Worm (Caenorhabditis elegans): ENCODE measurements around the gene nspc-3.

The nspc-3 gene

DNA sequence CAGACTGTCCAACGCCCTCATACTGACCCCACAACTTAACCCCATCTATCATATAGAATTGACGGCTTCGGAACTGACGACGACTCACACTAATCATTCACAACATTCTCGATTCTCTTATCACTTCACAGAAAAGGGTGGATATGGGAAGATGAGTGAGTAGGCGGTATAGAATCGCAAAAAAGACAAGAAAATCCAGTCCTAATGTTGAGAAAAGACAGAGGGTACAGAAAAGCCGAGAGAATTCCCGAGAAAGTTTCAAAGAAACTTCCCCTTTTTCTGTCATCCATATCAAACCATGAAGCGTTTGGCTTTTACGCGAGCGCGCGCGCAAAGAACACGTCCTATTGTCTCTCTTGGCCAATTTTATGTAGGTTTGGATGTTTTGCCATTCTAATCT, 32.7 kb upstream of the nspc-3 start:
- TF ChIP-seq blmp-1 (tag; optimal IDR thresholded peaks at IDR 0.05): peak; percentile 89
- TF ChIP-seq rnt-1 (tag; optimal IDR thresholded peaks at IDR 0.05): no peak
- TF ChIP-seq nhr-11 (tag; optimal IDR thresholded peaks at IDR 0.05): no peak

DNA sequence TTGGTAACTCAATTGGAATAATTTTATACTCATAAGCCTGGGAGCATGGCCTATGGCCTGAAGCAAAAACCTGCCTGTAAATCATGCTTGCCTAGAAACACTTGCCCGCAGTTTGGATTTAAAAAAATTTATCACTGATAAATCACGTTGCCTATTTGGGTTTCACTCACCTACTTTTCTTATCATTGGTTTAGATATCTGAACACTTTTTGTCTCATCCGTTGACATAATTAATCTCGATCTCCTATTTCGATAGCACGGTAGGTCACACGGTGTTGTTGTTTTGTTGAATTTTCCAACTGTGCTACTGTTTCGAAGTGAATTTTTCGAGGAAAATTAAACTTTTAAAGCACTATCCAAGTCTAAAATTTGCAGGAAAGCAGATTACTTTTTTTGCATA, 29.8 kb upstream of the nspc-3 start:
- TF ChIP-seq blmp-1 (tag; optimal IDR thresholded peaks at IDR 0.05): peak; percentile 74
- TF ChIP-seq nhr-12 (tag; optimal IDR thresholded peaks at IDR 0.05): no peak

DNA sequence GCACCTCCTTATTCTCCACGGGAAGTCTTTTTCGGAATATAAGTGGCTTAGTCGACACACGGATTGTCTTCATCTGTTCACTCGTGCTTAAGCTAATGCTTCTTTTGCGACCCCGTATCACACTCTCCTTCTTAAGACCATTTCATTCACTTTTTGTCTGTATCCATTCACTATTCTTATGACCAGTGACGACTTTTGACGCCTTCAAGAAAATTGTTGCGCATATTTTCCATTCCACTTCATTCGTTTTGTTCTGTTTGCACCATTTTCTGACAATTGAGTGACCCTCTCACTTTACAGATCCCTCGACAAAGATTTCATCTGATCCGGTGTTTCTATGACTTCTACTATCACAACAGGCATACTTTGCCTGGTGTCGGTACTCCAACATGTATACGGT, 29.3 kb upstream of the nspc-3 start, which contains the start of gene H03E18.1:
Gene H03E18.1 (plus strand): TSS at position 301 of the 400 bp plus-strand sequence.
- TF ChIP-seq fkh-10 (GFP tag; optimal IDR thresholded peaks at IDR 0.05): no peak
- TF ChIP-seq xbp-1 (tag; optimal IDR thresholded peaks at IDR 0.05): no peak
- TF ChIP-seq nhr-90 (tag; optimal IDR thresholded peaks at IDR 0.05; ENCODE audit: poor library complexity): no peak
- TF ChIP-seq dsc-1 (tag; optimal IDR thresholded peaks at IDR 0.05): no peak
- TF ChIP-seq efl-1 (optimal IDR thresholded peaks at IDR 0.05): no peak
- TF ChIP-seq efl-1 (GFP tag; optimal IDR thresholded peaks at IDR 0.05 in 1 of 2): peak in 1 of 2 experiments; percentile 44

DNA sequence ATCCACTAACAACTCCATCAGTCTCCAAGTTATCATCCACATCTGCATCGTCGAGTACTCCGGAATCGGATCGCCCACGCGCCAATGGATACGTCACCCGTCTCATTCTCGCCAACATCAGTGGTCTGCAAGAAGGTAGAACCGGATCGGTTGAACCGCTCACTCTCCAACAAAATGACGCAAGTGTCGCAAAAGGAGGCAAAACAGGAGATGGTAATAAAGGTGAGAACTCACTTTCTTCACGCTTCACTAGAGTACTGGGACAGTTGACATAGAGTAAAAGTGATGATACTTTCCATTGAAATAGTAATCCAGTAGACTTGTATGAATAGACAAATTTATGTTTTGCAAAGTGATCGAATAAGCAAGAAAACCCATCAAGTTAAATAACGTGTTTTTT, 27.8 kb upstream of the nspc-3 start:
- peak; percentile 31 for TF ChIP-seq blmp-1 (tag; optimal IDR thresholded peaks at IDR 0.05)
- no peak for TF ChIP-seq ceh-88 (GFP tag; IDR thresholded peaks at IDR 0.05)
- TF ChIP-seq ztf-4 (tag; optimal IDR thresholded peaks at IDR 0.05): no peak
- no peak for TF ChIP-seq sptf-1 (tag; optimal IDR thresholded peaks at IDR 0.05)
- TF ChIP-seq lsy-2 (tag; optimal IDR thresholded peaks at IDR 0.05): no peak
- no peak for TF ChIP-seq unc-86 (tag; optimal IDR thresholded peaks at IDR 0.05)
- TF ChIP-seq fkh-10 (GFP tag; optimal IDR thresholded peaks at IDR 0.05): no peak
- peak; percentile 52 for TF ChIP-seq nhr-85 (tag)
- no peak for TF ChIP-seq sup-37 (GFP tag; optimal IDR thresholded peaks at IDR 0.05)

DNA sequence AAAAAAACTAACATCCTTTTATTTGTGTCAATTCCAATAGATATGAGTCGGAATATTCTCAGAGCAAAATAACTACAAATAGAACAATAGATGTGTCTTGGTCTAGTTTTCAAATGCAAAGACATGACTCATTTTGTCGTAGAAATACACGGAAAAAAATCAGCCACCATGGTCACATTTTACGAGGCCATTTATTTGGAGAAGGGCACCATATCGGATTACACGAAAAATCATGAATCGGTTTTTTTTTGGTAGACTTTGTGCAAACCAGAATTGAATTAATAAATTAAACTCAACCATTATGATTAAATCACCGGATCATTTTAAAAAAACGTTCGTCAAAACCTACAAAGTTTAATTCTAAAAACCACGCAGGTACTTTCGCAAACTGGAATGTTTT, 16.5 kb upstream of the nspc-3 start, which contains the start of gene H03E18.2:
Gene H03E18.2 (minus strand): TSS at position 101 of the 400 bp plus-strand sequence.
- no peak for TF ChIP-seq lin-13 (GFP tag; optimal IDR thresholded peaks at IDR 0.05)
- TF ChIP-seq nhr-71 (tag; optimal IDR thresholded peaks at IDR 0.05): no peak
- TF ChIP-seq mef-2 (tag; optimal IDR thresholded peaks at IDR 0.05): no peak
- no peak for TF ChIP-seq unc-30 (tag; optimal IDR thresholded peaks at IDR 0.05)
- no peak for TF ChIP-seq vab-15 (tag; optimal IDR thresholded peaks at IDR 0.05)
- TF ChIP-seq egl-27 (tag; optimal IDR thresholded peaks at IDR 0.05): no peak
- no peak for TF ChIP-seq dsc-1 (tag; optimal IDR thresholded peaks at IDR 0.05)
- no peak for TF ChIP-seq pag-3 (tag; optimal IDR thresholded peaks at IDR 0.05; ENCODE audit: borderline replicate concordance, insufficient read depth)
- TF ChIP-seq ceh-90 (tag; optimal IDR thresholded peaks at IDR 0.05): no peak
- no peak for TF ChIP-seq nhr-20 (tag; optimal IDR thresholded peaks at IDR 0.05)
- TF ChIP-seq unc-62 (GFP tag; optimal IDR thresholded peaks at IDR 0.05): no peak
- no peak for TF ChIP-seq mep-1 (tag; optimal IDR thresholded peaks at IDR 0.05)
- no peak for TF ChIP-seq isw-1 (GFP tag; IDR thresholded peaks at IDR 0.05)
- no peak for TF ChIP-seq unc-86 (tag; optimal IDR thresholded peaks at IDR 0.05)
- no peak for TF ChIP-seq nhr-85 (tag)
- no peak for TF ChIP-seq ceh-82 (tag; optimal IDR thresholded peaks at IDR 0.05)

DNA sequence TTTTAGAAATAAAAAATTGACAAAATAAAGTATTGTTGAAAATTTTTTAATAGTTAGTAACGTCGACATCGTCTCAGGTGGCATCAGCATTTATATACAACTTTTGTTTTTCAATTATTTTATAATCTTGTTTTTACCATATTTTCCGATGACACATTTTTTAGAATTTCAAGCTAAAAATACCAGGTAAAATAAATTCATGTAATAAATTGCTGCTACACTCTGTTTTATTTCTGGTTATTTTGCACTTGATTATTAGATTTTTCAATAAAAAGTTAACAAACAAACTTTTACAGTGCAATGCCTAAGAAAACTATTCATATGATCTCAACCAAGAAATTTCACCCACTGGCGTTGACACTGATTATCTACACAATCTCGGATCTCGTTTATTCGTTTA, 15.3 kb upstream of the nspc-3 start, which contains the start of gene C03G5.14:
Gene C03G5.14 (plus strand): TSS at position 301 of the 400 bp plus-strand sequence.
- TF ChIP-seq nhr-47 (tag; optimal IDR thresholded peaks at IDR 0.05): no peak
- no peak for TF ChIP-seq nhr-84 (tag; optimal IDR thresholded peaks at IDR 0.05)
- no peak for TF ChIP-seq mdl-1 (tag; optimal IDR thresholded peaks at IDR 0.05)
- no peak for TF ChIP-seq nhr-28 (tag; optimal IDR thresholded peaks at IDR 0.05)
- TF ChIP-seq tlp-1 (tag; optimal IDR thresholded peaks at IDR 0.05): no peak
- TF ChIP-seq lin-35 (GFP tag; optimal IDR thresholded peaks at IDR 0.05): no peak
- TF ChIP-seq nhr-71 (tag; optimal IDR thresholded peaks at IDR 0.05): no peak
- no peak for TF ChIP-seq unc-98 (GFP tag; IDR thresholded peaks at IDR 0.05)
- TF ChIP-seq nhr-77 (tag; optimal IDR thresholded peaks at IDR 0.05): no peak
- no peak for TF ChIP-seq lsy-2 (tag; optimal IDR thresholded peaks at IDR 0.05)
- no peak for TF ChIP-seq elt-2 (tag; optimal IDR thresholded peaks at IDR 0.05)
- no peak for TF ChIP-seq aly-2 (tag; optimal IDR thresholded peaks at IDR 0.05)
- no peak for TF ChIP-seq dpl-1 (GFP tag; optimal IDR thresholded peaks at IDR 0.05)
- TF ChIP-seq xbp-1 (tag; optimal IDR thresholded peaks at IDR 0.05): no peak

Measured in whole organism, L1 larva.